Worm (Caenorhabditis elegans): ENCODE measurements around the gene rsp-1.

- TF ChIP-seq aly-2 (tag; optimal IDR thresholded peaks at IDR 0.05): no peak
- TF ChIP-seq ZK546.5 (tag; optimal IDR thresholded peaks at IDR 0.05): no peak
- TF ChIP-seq unc-62 (GFP tag; optimal IDR thresholded peaks at IDR 0.05): no peak
- peak; percentile 33 for TF ChIP-seq pqm-1 (tag; optimal IDR thresholded peaks at IDR 0.05)
Measured at ce11 chrII:11428599-11428998, 24.6 kb upstream of the rsp-1 start.

Measured in whole organism, L3 larva.